Fruit fly (Drosophila melanogaster) Kc167 (cell line): ENCODE data around the gene CG42327.

Source experiments
- Myc ChIP-seq: fragments of >200 bp; optimal IDR thresholded peaks from 2 replicates; lab custom pipeline; 2017; ENCODE audit warnings: missing external identifiers
- Sin3A ChIP-seq: fragments of >200 bp; optimal IDR thresholded peaks from 2 replicates; lab custom pipeline; 2018; ENCODE audit warnings: missing external identifiers
- h ChIP-seq: fragments of >200 bp; optimal IDR thresholded peaks from 3 replicates; lab custom pipeline; 2018; ENCODE audit warnings: missing external identifiers
- insv ChIP-seq: fragments of >200 bp; optimal IDR thresholded peaks from 3 replicates; lab custom pipeline; 2018; ENCODE audit warnings: missing external identifiers
- psq ChIP-seq: fragments of >200 bp; optimal IDR thresholded peaks from 2 replicates; lab custom pipeline; 2017; ENCODE audit warnings: missing external identifiers
- ttk ChIP-seq: sonication (Bioruptor generic); optimal IDR thresholded peaks from 2 replicates; lab custom pipeline; 2017; ENCODE audit warnings: missing external identifiers

CG42327 gene

dm6 chr3R:11670888-11671287 lies 14.9 kb downstream of the CG42327 start:
- TF ChIP-seq Myc (no peak), insv (lab: Kevin White, UChicago) (no peak), h (lab: Kevin White, UChicago) (no peak), psq (lab: Kevin White, UChicago) (no peak), Sin3A (lab: Kevin White, UChicago) (no peak), ttk (lab: Kevin White, UChicago) (no peak)

dm6 chr3R:11671784-11672183 lies 15.8 kb downstream of the CG42327 start:
- TF ChIP-seq Sin3A (lab: Kevin White, UChicago), result no peak
- TF ChIP-seq psq (lab: Kevin White, UChicago), result no peak
- TF ChIP-seq ttk (lab: Kevin White, UChicago), result no peak
- no peak for TF ChIP-seq insv (lab: Kevin White, UChicago)
- no peak for TF ChIP-seq Myc
- no peak for TF ChIP-seq h (lab: Kevin White, UChicago)

- TF ChIP-seq ttk (lab: Kevin White, UChicago) (no peak), insv (lab: Kevin White, UChicago) (no peak), h (lab: Kevin White, UChicago) (no peak), psq (lab: Kevin White, UChicago) (no peak), Sin3A (lab: Kevin White, UChicago) (no peak), Myc (no peak)
These were observed 18.2 kb downstream of the CG42327 start, which contains the start of gene CG14715 for dm6 chr3R:11673955-11674663. Gene CG14715, plus strand, starts transcription at chr3R:11674221.

dm6 chr3R:11678016-11678415 lies 22.1 kb downstream of the CG42327 start, which contains the start of gene CG18476:
Gene CG18476, minus strand, starts transcription at chr3R:11678116.
- no peak for TF ChIP-seq Myc
- TF ChIP-seq ttk (lab: Kevin White, UChicago), result no peak
- no peak for TF ChIP-seq h (lab: Kevin White, UChicago)
- TF ChIP-seq insv (lab: Kevin White, UChicago), result no peak
- TF ChIP-seq Sin3A (lab: Kevin White, UChicago), result no peak
- no peak for TF ChIP-seq psq (lab: Kevin White, UChicago)

dm6 chr3R:11679513-11679912 lies 23.6 kb downstream of the CG42327 start, which contains the start of the genes Taf12 and Ho:
Gene Taf12, minus strand, starts transcription at chr3R:11679690.
Gene Ho, plus strand, starts transcription at chr3R:11679743.
- TF ChIP-seq Myc, result no peak
- TF ChIP-seq h (lab: Kevin White, UChicago), result no peak
- no peak for TF ChIP-seq psq (lab: Kevin White, UChicago)
- no peak for TF ChIP-seq Sin3A (lab: Kevin White, UChicago)
- TF ChIP-seq insv (lab: Kevin White, UChicago), result no peak

dm6 chr3R:11683675-11684074 lies 27.7 kb downstream of the CG42327 start:
- TF ChIP-seq Sin3A (lab: Kevin White, UChicago) (no peak), insv (lab: Kevin White, UChicago) (no peak), Myc (no peak), psq (lab: Kevin White, UChicago) (no peak), h (lab: Kevin White, UChicago) (no peak), ttk (lab: Kevin White, UChicago) (no peak)

dm6 chr3R:11684316-11684715 lies 28.4 kb downstream of the CG42327 start, which contains the start of gene CG6830:
Gene CG6830, minus strand, starts transcription at chr3R:11684342.
- TF ChIP-seq insv (lab: Kevin White, UChicago) (no peak), h (lab: Kevin White, UChicago) (no peak), Myc (no peak), psq (lab: Kevin White, UChicago) (no peak), Sin3A (lab: Kevin White, UChicago) (no peak), ttk (lab: Kevin White, UChicago) (no peak)

- TF ChIP-seq Myc (no peak), ttk (lab: Kevin White, UChicago) (no peak), Sin3A (lab: Kevin White, UChicago) (no peak), h (lab: Kevin White, UChicago) (no peak), insv (lab: Kevin White, UChicago) (no peak), psq (lab: Kevin White, UChicago) (no peak)
These were observed 32.1 kb downstream of the CG42327 start, which contains the start of gene CG6834 for dm6 chr3R:11688055-11688454. Gene CG6834, minus strand, starts transcription at chr3R:11688133.

- no peak for TF ChIP-seq Myc
- TF ChIP-seq insv (lab: Kevin White, UChicago), result no peak
- no peak for TF ChIP-seq h (lab: Kevin White, UChicago)
- TF ChIP-seq ttk (lab: Kevin White, UChicago), result no peak
- TF ChIP-seq Sin3A (lab: Kevin White, UChicago), result no peak
- TF ChIP-seq psq (lab: Kevin White, UChicago), result no peak
These were observed 34.0 kb downstream of the CG42327 start, which contains the start of gene CG6908 for dm6 chr3R:11689900-11690299. Gene CG6908, minus strand, starts transcription at chr3R:11690051.

- TF ChIP-seq Sin3A (lab: Kevin White, UChicago) (no peak), psq (lab: Kevin White, UChicago) (no peak), insv (lab: Kevin White, UChicago) (no peak), ttk (lab: Kevin White, UChicago) (no peak), h (lab: Kevin White, UChicago) (no peak), Myc (no peak)
These were observed 35.0 kb downstream of the CG42327 start for dm6 chr3R:11690857-11691471.

dm6 chr3R:11691747-11692146 lies 35.8 kb downstream of the CG42327 start, which contains the start of gene CG18765:
Gene CG18765, minus strand, starts transcription at chr3R:11691799.
- no peak for TF ChIP-seq Sin3A (lab: Kevin White, UChicago)
- TF ChIP-seq Myc, result no peak
- TF ChIP-seq insv (lab: Kevin White, UChicago), result no peak
- no peak for TF ChIP-seq ttk (lab: Kevin White, UChicago)
- no peak for TF ChIP-seq psq (lab: Kevin White, UChicago)
- no peak for TF ChIP-seq h (lab: Kevin White, UChicago)
